Worm (Caenorhabditis elegans): ENCODE results near the gene F53F4.17.

ce11 chrV:13619752-13620151 lies 31.8 kb downstream of the F53F4.17 start, which contains the start of gene srd-11:
- no peak for TF ChIP-seq dao-5 (tag; optimal IDR thresholded peaks at IDR 0.05)
- TF ChIP-seq W03F9.2 (tag; optimal IDR thresholded peaks at IDR 0.05) = no peak
- TF ChIP-seq him-1 (tag; optimal IDR thresholded peaks at IDR 0.05) = no peak
